Worm (Caenorhabditis elegans) whole organism, L1 larva: ENCODE data around the gene C54D1.7.

Source experiments
- C04F5.9 ChIP-seq: sonication (generic microtip); optimal IDR thresholded peaks from 2 replicates; lab custom pipeline; 2016; ENCODE audit warnings: missing genetic modification characterization, missing compliant biosample characterization
- C16A3.4 ChIP-seq: fragments of 150-350 bp; optimal IDR thresholded peaks from 2 replicates; lab custom pipeline; 2014; ENCODE audit warnings: missing biosample characterization, missing genetic modification characterization
- C34B4.2 ChIP-seq: sonication (generic microtip); optimal IDR thresholded peaks from 2 replicates; lab custom pipeline; 2017; ENCODE audit warnings: mild to moderate bottlenecking, missing genetic modification characterization, missing compliant biosample characterization
- F16B12.6 ChIP-seq: fragments of 150-350 bp; optimal IDR thresholded peaks from 2 replicates; lab custom pipeline; 2014; ENCODE audit warnings: missing biosample characterization, missing genetic modification characterization
- Y116A8C.19 ChIP-seq: sonication (generic microtip); optimal IDR thresholded peaks from 2 replicates; lab custom pipeline; 2016; ENCODE audit warnings: missing compliant biosample characterization, missing genetic modification characterization, borderline replicate concordance
- aha-1 ChIP-seq: fragments of 150-350 bp; optimal IDR thresholded peaks from 2 replicates; lab custom pipeline; 2014; ENCODE audit warnings: missing biosample characterization, missing genetic modification characterization
- alr-1 ChIP-seq: fragments of 200-800 bp; sonication (Bioruptor generic); optimal IDR thresholded peaks from 2 replicates; lab custom pipeline; 2018; ENCODE audit warnings: borderline replicate concordance, mild to moderate bottlenecking, missing genetic modification characterization, missing compliant biosample characterization
- blmp-1 ChIP-seq: fragments of 150-350 bp; optimal IDR thresholded peaks from 2 replicates; lab custom pipeline; 2014; ENCODE audit warnings: missing biosample characterization, missing genetic modification characterization
- ceh-88 ChIP-seq: fragments of 200-800 bp; sonication (Bioruptor generic); IDR thresholded peaks from 2 replicates; pipeline ENCODE4 v1.3.6; 2022; ENCODE audit warnings: missing genetic modification characterization, missing compliant biosample characterization
- ceh-90 ChIP-seq: sonication (generic microtip); optimal IDR thresholded peaks from 2 replicates; lab custom pipeline; 2016; ENCODE audit warnings: missing genetic modification characterization, missing compliant biosample characterization
- ces-1 ChIP-seq: fragments of 150-350 bp; optimal IDR thresholded peaks from 2 replicates; lab custom pipeline; 2014; ENCODE audit warnings: missing biosample characterization, missing genetic modification reagents, missing genetic modification characterization
- dpl-1 ChIP-seq, 3 experiments: fragments of 150-350 bp in 2 of 3; sonication (generic microtip) in 1 of 3; optimal IDR thresholded peaks; 2 replicates each; lab custom pipeline; 2014 to 2017; ENCODE audit warnings: missing biosample characterization in 3 of 3, missing genetic modification characterization in 3 of 3, missing genetic modification reagents in 3 of 3
- dsc-1 ChIP-seq: sonication (generic microtip); optimal IDR thresholded peaks from 2 replicates; lab custom pipeline; 2016; ENCODE audit warnings: mild to moderate bottlenecking, missing genetic modification characterization, missing compliant biosample characterization
- efl-1 ChIP-seq, 4 experiments: fragments of 150-350 bp; optimal IDR thresholded peaks in 3 of 4; peaks in 1 of 4; 1 replicate in 1 of 4; 2 replicates in 3 of 4; lab custom pipeline; 2014; ENCODE audit warnings: missing biosample characterization in 2 of 4, missing genetic modification characterization in 2 of 4, missing genetic modification reagents in 2 of 4
- egl-13 ChIP-seq: sonication (generic microtip); optimal IDR thresholded peaks from 2 replicates; lab custom pipeline; 2016; ENCODE audit warnings: missing genotype, missing genetic modification reagents, missing genetic modification characterization, missing compliant biosample characterization
- egl-27 ChIP-seq, 2 experiments: fragments of 150-350 bp in 1 of 2; sonication (generic microtip); optimal IDR thresholded peaks; 3 replicates each; lab custom pipeline; 2017 to 2018; ENCODE audit warnings: missing biosample characterization in 2 of 2, missing genetic modification characterization in 2 of 2, missing genetic modification reagents in 2 of 2
- elt-2 ChIP-seq: sonication (generic microtip); optimal IDR thresholded peaks from 2 replicates; lab custom pipeline; 2016; ENCODE audit warnings: missing genetic modification characterization, mild to moderate bottlenecking, inconsistent platforms, missing compliant biosample characterization, missing genetic modification reagents
- elt-3 ChIP-seq, 6 experiments: fragments of 150-350 bp in 1 of 6; sonication (generic microtip); optimal IDR thresholded peaks; 2 replicates each; lab custom pipeline; 2017 to 2018; ENCODE audit warnings: missing biosample characterization in 6 of 6, missing genetic modification characterization in 6 of 6, inconsistent platforms in 1 of 6
- fkh-10 ChIP-seq: sonication (generic microtip); optimal IDR thresholded peaks from 2 replicates; lab custom pipeline; 2017; ENCODE audit warnings: missing biosample characterization, missing genetic modification reagents, missing genetic modification characterization
- fkh-8 ChIP-seq: sonication (generic microtip); optimal IDR thresholded peaks from 2 replicates; lab custom pipeline; 2016; ENCODE audit warnings: mild to moderate bottlenecking, missing genetic modification characterization, missing compliant biosample characterization
- fos-1 ChIP-seq: fragments of 150-350 bp; optimal IDR thresholded peaks from 2 replicates; lab custom pipeline; 2014; ENCODE audit warnings: missing biosample characterization, missing genetic modification characterization
- hlh-4 ChIP-seq: sonication (generic microtip); optimal IDR thresholded peaks from 2 replicates; lab custom pipeline; 2016; ENCODE audit warnings: mild to moderate bottlenecking, missing genetic modification characterization, missing compliant biosample characterization
- isw-1 ChIP-seq: fragments of 200-800 bp; sonication (Bioruptor generic); IDR thresholded peaks from 2 replicates; pipeline ENCODE4 v1.3.6; 2022; ENCODE audit warnings: missing genetic modification characterization, missing compliant biosample characterization
- lin-14 ChIP-seq: fragments of 200-800 bp; sonication (Bioruptor generic); optimal IDR thresholded peaks from 2 replicates; lab custom pipeline; 2018; ENCODE audit warnings: mild to moderate bottlenecking, missing genetic modification characterization, moderate library complexity, missing compliant biosample characterization
- lin-15B ChIP-seq: fragments of 150-350 bp; sonication (generic microtip); optimal IDR thresholded peaks from 3 replicates; lab custom pipeline; 2014; ENCODE audit warnings: missing biosample characterization, missing genetic modification characterization
- lin-39 ChIP-seq: fragments of 150-350 bp; optimal IDR thresholded peaks from 2 replicates; lab custom pipeline; 2014; ENCODE audit warnings: missing biosample characterization, missing genetic modification reagents, missing genetic modification characterization
- lir-3 ChIP-seq: sonication (generic microtip); optimal IDR thresholded peaks from 2 replicates; lab custom pipeline; 2016; ENCODE audit warnings: mild to moderate bottlenecking, missing genetic modification characterization, moderate library complexity, missing compliant biosample characterization; ENCODE audit not compliant: poor library complexity
- mef-2 ChIP-seq: fragments of 150-350 bp; optimal IDR thresholded peaks from 2 replicates; lab custom pipeline; 2014; ENCODE audit warnings: missing biosample characterization, missing genetic modification characterization
- nhr-11 ChIP-seq: fragments of 150-350 bp; optimal IDR thresholded peaks from 2 replicates; lab custom pipeline; 2014; ENCODE audit warnings: missing biosample characterization, missing genetic modification characterization
- nhr-12 ChIP-seq: sonication (generic microtip); optimal IDR thresholded peaks from 2 replicates; lab custom pipeline; 2017; ENCODE audit warnings: missing biosample characterization, missing genetic modification characterization
- nhr-19 ChIP-seq: fragments of 200-800 bp; sonication (Bioruptor generic); conservative IDR thresholded peaks from 2 replicates; pipeline ENCODE4 v1.3.6; 2022; ENCODE audit warnings: missing genetic modification characterization, missing compliant biosample characterization
- nhr-28 ChIP-seq: fragments of 150-350 bp; optimal IDR thresholded peaks from 2 replicates; lab custom pipeline; 2014; ENCODE audit warnings: missing biosample characterization, missing genetic modification characterization
- nhr-71 ChIP-seq: sonication (generic microtip); optimal IDR thresholded peaks from 2 replicates; lab custom pipeline; 2016; ENCODE audit warnings: mild to moderate bottlenecking, missing genetic modification characterization, moderate library complexity, missing compliant biosample characterization
- nhr-77 ChIP-seq: fragments of 150-350 bp; optimal IDR thresholded peaks from 2 replicates; lab custom pipeline; 2014; ENCODE audit warnings: missing biosample characterization, missing genetic modification characterization
- nhr-84 ChIP-seq: sonication (generic microtip); optimal IDR thresholded peaks from 2 replicates; lab custom pipeline; 2017; ENCODE audit warnings: missing biosample characterization, missing genetic modification characterization
- nhr-85 ChIP-seq: sonication (generic microtip); peaks from one replicate; lab custom pipeline; 2016; ENCODE audit warnings: missing genetic modification characterization, inconsistent platforms, missing compliant biosample characterization
- nhr-90 ChIP-seq: sonication (generic microtip); optimal IDR thresholded peaks from 2 replicates; lab custom pipeline; 2016; ENCODE audit warnings: mild to moderate bottlenecking, missing genetic modification characterization, missing compliant biosample characterization; ENCODE audit not compliant: poor library complexity
- pax-3 ChIP-seq: fragments of 200-800 bp; sonication (Bioruptor generic); optimal IDR thresholded peaks from 2 replicates; lab custom pipeline; 2018; ENCODE audit warnings: mild to moderate bottlenecking, missing genetic modification characterization, moderate library complexity, missing compliant biosample characterization
- rnt-1 ChIP-seq: sonication (generic microtip); optimal IDR thresholded peaks from 2 replicates; lab custom pipeline; 2016; ENCODE audit warnings: mild to moderate bottlenecking, missing genetic modification characterization, moderate library complexity, missing compliant biosample characterization
- skn-1 ChIP-seq: fragments of 150-350 bp; optimal IDR thresholded peaks from 2 replicates; lab custom pipeline; 2014; ENCODE audit warnings: missing biosample characterization, missing genetic modification characterization
- snu-23 ChIP-seq: sonication (generic microtip); optimal IDR thresholded peaks from 2 replicates; lab custom pipeline; 2016; ENCODE audit warnings: missing genetic modification characterization, missing compliant biosample characterization
- sox-4 ChIP-seq: sonication (generic microtip); optimal IDR thresholded peaks from 2 replicates; lab custom pipeline; 2016; ENCODE audit warnings: missing genetic modification characterization, missing compliant biosample characterization
- tlp-1 ChIP-seq: fragments of 150-350 bp; optimal IDR thresholded peaks from 2 replicates; lab custom pipeline; 2014; ENCODE audit warnings: missing biosample characterization, missing genetic modification characterization
- unc-62 ChIP-seq: fragments of 150-350 bp; optimal IDR thresholded peaks from 2 replicates; lab custom pipeline; 2014; ENCODE audit warnings: missing biosample characterization, missing genetic modification reagents, missing genetic modification characterization
- unc-98 ChIP-seq: fragments of 200-800 bp; sonication (Bioruptor generic); IDR thresholded peaks from 2 replicates; pipeline ENCODE4 v1.3.6; 2022; ENCODE audit warnings: missing genetic modification characterization, missing compliant biosample characterization
- vab-15 ChIP-seq: sonication (generic microtip); optimal IDR thresholded peaks from 2 replicates; lab custom pipeline; 2017; ENCODE audit warnings: missing genotype, mild to moderate bottlenecking, missing genetic modification characterization, missing compliant biosample characterization
- zag-1 ChIP-seq: fragments of 150-350 bp; optimal IDR thresholded peaks from 2 replicates; lab custom pipeline; 2014; ENCODE audit warnings: missing biosample characterization, missing genetic modification characterization
- zip-4 ChIP-seq: fragments of 200-800 bp; sonication (Bioruptor generic); optimal IDR thresholded peaks from 2 replicates; lab custom pipeline; 2018; ENCODE audit warnings: mild to moderate bottlenecking, missing genetic modification characterization, moderate library complexity, missing compliant biosample characterization
- ztf-11 ChIP-seq, 2 experiments: sonication (generic microtip); optimal IDR thresholded peaks; 2 replicates each; lab custom pipeline; 2016 to 2017; ENCODE audit warnings: missing genetic modification characterization in 2 of 2, missing biosample characterization in 1 of 2, missing compliant biosample characterization in 1 of 2

The C54D1.7 gene

ce11 chrX:7181627-7182026, 25.8 kb upstream of the C54D1.7 start (continued):
- TF ChIP-seq fkh-8 (tag; lab: Kevin White, UChicago) (no peak), F16B12.6 (tag; lab: Kevin White, UChicago) (no peak), lin-39 (tag; lab: Kevin White, UChicago) (peak; percentile 53), C16A3.4 (peak; percentile 97), nhr-71 (tag; lab: Kevin White, UChicago) (peak; percentile 91), hlh-4 (peak; percentile 41), skn-1 (tag; lab: Kevin White, UChicago) (peak; percentile 90), rnt-1 (tag; lab: Kevin White, UChicago) (peak; percentile 76), lir-3 (peak; percentile 66), dsc-1 (peak; percentile 69), nhr-85 (peak; percentile 96), fos-1 (peak; percentile 89), nhr-90 (tag; lab: Kevin White, UChicago) (peak; percentile 99), egl-13 (tag; lab: Kevin White, UChicago) (peak; percentile 14), dpl-1 (GFP tag; optimal IDR thresholded peaks at IDR 0.05; lab: Kevin White, UChicago) (peak; percentile 11 to 41 (median 36)), nhr-28 (no peak), C04F5.9 (tag; lab: Kevin White, UChicago) (peak; percentile 54), lin-14 (GFP tag; lab: Kevin White, UChicago) (peak; percentile 83), zip-4 (GFP tag; lab: Kevin White, UChicago) (peak; percentile 79), alr-1 (tag; lab: Kevin White, UChicago) (no peak), elt-2 (tag; lab: Kevin White, UChicago) (peak; percentile 92), C34B4.2 (tag; lab: Kevin White, UChicago) (no peak), snu-23 (GFP tag; lab: Kevin White, UChicago) (peak; percentile 96), mef-2 (tag; lab: Kevin White, UChicago) (peak; percentile 29), tlp-1 (tag; lab: Kevin White, UChicago) (no peak), egl-27 (tag; optimal IDR thresholded peaks at IDR 0.05; lab: Kevin White, UChicago) (peak in 1 of 2 experiments; percentile 59), ceh-88 (peak; percentile 87), nhr-19 (GFP tag; lab: Robert Waterston, UW) (peak; percentile 89), nhr-84 (tag; lab: Kevin White, UChicago) (no peak), zag-1 (no peak), nhr-12 (tag; lab: Kevin White, UChicago) (no peak), blmp-1 (peak; percentile 44), nhr-11 (tag; lab: Kevin White, UChicago) (peak; percentile 86), unc-98 (GFP tag; lab: Robert Waterston, UW) (no peak), vab-15 (tag; lab: Kevin White, UChicago) (peak; percentile 55), elt-3 (tag; optimal IDR thresholded peaks at IDR 0.05; lab: Kevin White, UChicago) (peak in 5 of 6 experiments; percentile 17 to 98 (median 85)), ztf-11 (tag; optimal IDR thresholded peaks at IDR 0.05; lab: Kevin White, UChicago) (peak in 1 of 2 experiments; percentile 80), efl-1 (optimal IDR thresholded peaks at IDR 0.05; lab: Kevin White, UChicago) (peak; percentile 66 to 70), efl-1 (GFP tag; optimal IDR thresholded peaks at IDR 0.05 in 1 of 2; lab: Kevin White, UChicago) (peak in 1 of 2 experiments; percentile 92), isw-1 (peak; percentile 40; the same call in 1 of the 2 replicates), Y116A8C.19 (tag; lab: Kevin White, UChicago) (no peak), lin-15B (tag; lab: Kevin White, UChicago) (no peak), fkh-10 (GFP tag; lab: Kevin White, UChicago) (no peak), pax-3 (tag; lab: Kevin White, UChicago) (peak; percentile 74), aha-1 (tag; lab: Kevin White, UChicago) (peak; percentile 7), sox-4 (tag; lab: Kevin White, UChicago) (peak; percentile 48), ceh-90 (no peak), ces-1 (no peak), unc-62 (no peak), nhr-77 (tag; lab: Kevin White, UChicago) (peak; percentile 94)
